Fruit fly (Drosophila melanogaster) whole organism, wandering third instar larva: ENCODE data around the gene CG31404.

Experiments used
- Hr78 ChIP-seq: fragments of >200 bp; optimal IDR thresholded peaks from 2 replicates; lab custom pipeline; 2017; ENCODE audit warnings: missing biosample characterization, missing genetic modification characterization
- dl ChIP-seq, 2 experiments: fragments of 175-275, 200-275 bp in 1 of 2; fragments of 200-275 bp in 1 of 2; sonication (Bioruptor generic); optimal IDR thresholded peaks; lab custom pipeline; 2018; ENCODE audit warnings: mild to moderate bottlenecking in 2 of 2, missing biosample characterization in 2 of 2, missing genetic modification characterization in 2 of 2, moderate library complexity in 2 of 2; ENCODE audit not compliant: partially characterized antibody in 2 of 2, insufficient read depth in 1 of 2
- fru ChIP-seq: fragments of 200-800 bp; sonication (Bioruptor generic); optimal IDR thresholded peaks from 3 replicates; lab custom pipeline; 2016; ENCODE audit warnings: missing biosample characterization, mild to moderate bottlenecking, missing genetic modification characterization

- TF ChIP-seq fru (GFP tag; lab: Kevin White, UChicago) = no peak
- no peak for TF ChIP-seq Hr78 (GFP tag; lab: Kevin White, UChicago)
- TF ChIP-seq dl (GFP tag; optimal IDR thresholded peaks at IDR 0.05; lab: Kevin White, UChicago; ENCODE audit: insufficient read depth in 1 of 2, partially characterized antibody in 2 of 2) = no peak
Measured at dm6 chr3R:19404296-19404695, 28.5 kb upstream of the CG31404 start.
